Fruit fly (Drosophila melanogaster): ENCODE data around the gene CG43235.
"Not testable (repeated sequence)": the region's sequence is repeated elsewhere in the genome, so short reads cannot be mapped to it uniquely, and the experiment has no call there.

The CG43235 gene

DNA sequence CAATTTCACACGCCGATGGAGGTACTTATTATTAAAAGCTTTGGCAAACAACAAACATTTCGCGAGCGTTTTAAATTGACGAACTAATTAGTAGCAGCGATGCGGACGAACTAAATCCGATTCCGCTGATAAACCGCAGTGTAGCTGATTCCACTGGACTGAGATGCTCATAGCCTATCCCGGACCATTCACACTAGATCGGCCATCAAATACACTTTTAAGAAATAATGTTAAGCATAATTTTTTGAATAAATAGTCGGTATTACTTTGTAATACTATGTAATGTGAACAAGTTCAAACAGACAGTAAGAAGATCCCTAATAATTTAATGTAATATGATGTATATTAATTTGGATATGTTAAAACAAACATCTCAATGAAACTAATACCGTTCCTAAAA is 29.9 kb downstream of the CG43235 start, which contains the start of gene CG13794:
Gene CG13794 (minus strand): TSS at position 101 of the 400 bp plus-strand sequence.
- TF ChIP-seq CG8301 (tag; optimal IDR thresholded peaks at IDR 0.05) = no peak
- TF ChIP-seq CG9948 (tag; optimal IDR thresholded peaks at IDR 0.05) = no peak
- TF ChIP-seq Pif1B (GFP tag; optimal IDR thresholded peaks at IDR 0.05) = no peak
- no peak for TF ChIP-seq CG13204 (GFP tag; optimal IDR thresholded peaks at IDR 0.05)
- TF ChIP-seq D1 (tag; optimal IDR thresholded peaks at IDR 0.05) = no peak
- TF ChIP-seq CG12605 (GFP tag; IDR thresholded peaks at IDR 0.05) = no peak
- no peak for TF ChIP-seq CG32121 (GFP tag; IDR thresholded peaks at IDR 0.05)
- TF ChIP-seq CG14655 (GFP tag; optimal IDR thresholded peaks at IDR 0.05) = no peak
- no peak for TF ChIP-seq Ets98B (GFP tag; IDR thresholded peaks at IDR 0.05)
- TF ChIP-seq CG15710 (tag; optimal IDR thresholded peaks at IDR 0.05) = no peak
- TF ChIP-seq CG10348 (GFP tag; IDR thresholded peaks at IDR 0.05) = no peak
- TF ChIP-seq CG34367 (tag; optimal IDR thresholded peaks at IDR 0.05) = no peak
- no peak for TF ChIP-seq CG4496 (GFP tag; IDR thresholded peaks at IDR 0.05)
- no peak for TF ChIP-seq rn (GFP tag; IDR thresholded peaks at IDR 0.05)
- no peak for TF ChIP-seq CG8159 (tag; optimal IDR thresholded peaks at IDR 0.05)
- no peak for TF ChIP-seq CG17806 (tag; optimal IDR thresholded peaks at IDR 0.05)
- no peak for TF ChIP-seq gl (tag; optimal IDR thresholded peaks at IDR 0.05)
- TF ChIP-seq fd96Ca (GFP tag; IDR thresholded peaks at IDR 0.05) = no peak
- TF ChIP-seq Pif1A (GFP tag; optimal IDR thresholded peaks at IDR 0.05) = no peak
- TF ChIP-seq EcR (GFP tag; optimal IDR thresholded peaks at IDR 0.05) = no peak

DNA sequence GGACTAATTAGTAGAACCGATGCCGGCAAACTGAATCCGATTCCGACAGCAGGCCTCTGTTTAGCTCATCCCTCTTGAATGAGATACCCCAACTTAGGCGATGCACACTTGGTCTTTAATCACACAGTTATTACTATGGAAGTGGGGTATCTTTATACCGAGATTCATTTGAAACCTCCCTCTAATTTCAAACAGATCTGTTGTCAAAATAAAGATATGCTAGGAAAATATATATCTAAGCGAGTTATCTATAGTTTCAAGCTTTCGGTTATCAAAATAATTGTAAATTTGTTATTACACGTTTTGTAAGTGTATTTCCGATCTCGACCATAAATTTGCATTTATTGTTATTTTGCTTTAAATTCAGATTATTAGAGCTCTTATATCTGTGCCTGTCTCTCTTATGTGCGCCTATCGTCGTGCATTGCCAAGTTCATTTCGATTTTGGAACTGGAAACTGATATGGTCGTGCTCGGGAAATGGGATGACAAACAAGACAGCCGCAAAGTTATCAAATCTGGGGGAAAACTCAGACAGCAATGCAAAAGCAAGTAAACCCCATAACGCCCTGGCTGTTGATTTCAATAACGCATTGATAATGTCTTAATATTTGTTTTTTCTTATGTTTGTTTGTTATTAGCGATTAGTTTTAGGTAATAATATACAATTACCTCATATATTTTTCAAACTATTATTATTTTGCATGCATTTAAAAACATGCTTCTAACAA is 33.6 kb downstream of the CG43235 start, which contains the start of gene CG13795:
Gene CG13795 (minus strand): TSS at position 31 of the 730 bp plus-strand sequence.
- TF ChIP-seq Pif1A (GFP tag; optimal IDR thresholded peaks at IDR 0.05) (no peak), CG14655 (GFP tag; optimal IDR thresholded peaks at IDR 0.05) (peak; percentile 17), fd96Ca (GFP tag; IDR thresholded peaks at IDR 0.05) (no peak)

DNA sequence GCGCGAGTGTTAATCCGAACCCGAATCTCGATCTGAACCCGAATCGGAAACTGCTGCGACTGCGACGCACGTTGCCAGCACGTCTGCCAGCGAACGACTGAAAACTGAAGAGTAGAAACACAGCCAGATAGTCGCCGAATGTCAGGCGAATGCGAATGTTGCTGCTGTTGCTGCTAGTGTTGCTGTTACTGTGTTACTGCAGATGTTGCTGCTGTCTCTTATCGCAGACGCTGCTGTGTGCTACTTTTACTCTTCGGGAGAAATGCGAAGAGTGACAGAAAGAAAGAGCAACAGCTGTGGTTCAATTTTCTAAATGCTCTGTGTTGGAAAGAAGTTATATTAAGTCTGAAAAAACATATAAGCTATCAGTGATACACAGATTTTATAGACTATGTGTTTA is 39.7 kb downstream of the CG43235 start, which contains the start of gene CG13796:
Gene CG13796 (minus strand): TSS at position 101 of the 400 bp plus-strand sequence.
- TF ChIP-seq Pif1A (GFP tag; optimal IDR thresholded peaks at IDR 0.05); D1 (tag; optimal IDR thresholded peaks at IDR 0.05); CG10348 (GFP tag; IDR thresholded peaks at IDR 0.05): not testable (repeated sequence)

DNA sequence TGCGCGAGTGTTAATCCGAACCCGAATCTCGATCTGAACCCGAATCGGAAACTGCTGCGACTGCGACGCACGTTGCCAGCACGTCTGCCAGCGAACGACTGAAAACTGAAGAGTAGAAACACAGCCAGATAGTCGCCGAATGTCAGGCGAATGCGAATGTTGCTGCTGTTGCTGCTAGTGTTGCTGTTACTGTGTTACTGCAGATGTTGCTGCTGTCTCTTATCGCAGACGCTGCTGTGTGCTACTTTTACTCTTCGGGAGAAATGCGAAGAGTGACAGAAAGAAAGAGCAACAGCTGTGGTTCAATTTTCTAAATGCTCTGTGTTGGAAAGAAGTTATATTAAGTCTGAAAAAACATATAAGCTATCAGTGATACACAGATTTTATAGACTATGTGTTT is 45.9 kb downstream of the CG43235 start, which contains the start of gene CG31904:
Gene CG31904 (minus strand): TSS at position 101 of the 400 bp plus-strand sequence.
- not testable (repeated sequence) for TF ChIP-seq D1 (tag; optimal IDR thresholded peaks at IDR 0.05); gl (tag; optimal IDR thresholded peaks at IDR 0.05); CG10348 (GFP tag; IDR thresholded peaks at IDR 0.05)

DNA sequence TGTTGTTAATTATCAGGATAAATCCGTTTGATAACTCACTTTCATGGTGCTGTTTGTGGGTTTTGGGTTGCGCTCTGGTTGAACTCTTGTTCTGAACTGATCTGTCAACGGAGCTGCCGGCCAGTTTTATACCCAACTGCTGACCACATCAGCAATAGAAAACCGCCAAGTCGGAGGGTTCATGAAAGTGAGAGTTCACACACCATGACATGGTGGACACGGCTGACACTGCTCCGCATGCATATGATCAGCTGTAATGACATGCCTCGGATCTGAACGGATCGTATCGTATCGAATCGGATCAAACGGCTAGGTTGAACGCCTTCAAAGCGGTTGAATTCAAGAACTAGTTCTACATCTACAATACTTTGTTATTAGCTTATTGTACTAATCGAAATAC is 48.6 kb downstream of the CG43235 start, which contains the start of gene Acp1:
Gene Acp1 (minus strand): TSS at position 101 of the 400 bp plus-strand sequence.
- TF ChIP-seq CG12605 (GFP tag; IDR thresholded peaks at IDR 0.05) (no peak), CG34367 (tag; optimal IDR thresholded peaks at IDR 0.05) (no peak), Ets98B (GFP tag; IDR thresholded peaks at IDR 0.05) (no peak), rn (GFP tag; IDR thresholded peaks at IDR 0.05) (no peak), CG8301 (tag; optimal IDR thresholded peaks at IDR 0.05) (no peak), CG13204 (GFP tag; optimal IDR thresholded peaks at IDR 0.05) (no peak), CG17806 (tag; optimal IDR thresholded peaks at IDR 0.05) (no peak), Pif1A (GFP tag; optimal IDR thresholded peaks at IDR 0.05) (no peak), CG10348 (GFP tag; IDR thresholded peaks at IDR 0.05) (no peak), CG4496 (GFP tag; IDR thresholded peaks at IDR 0.05) (no peak), CG9948 (tag; optimal IDR thresholded peaks at IDR 0.05) (no peak), EcR (GFP tag; optimal IDR thresholded peaks at IDR 0.05) (no peak), gl (tag; optimal IDR thresholded peaks at IDR 0.05) (no peak), D1 (tag; optimal IDR thresholded peaks at IDR 0.05) (no peak)

Data from whole organism, pupa.